Worm (Caenorhabditis elegans): ENCODE measurements around the gene D2089.8.

DNA sequence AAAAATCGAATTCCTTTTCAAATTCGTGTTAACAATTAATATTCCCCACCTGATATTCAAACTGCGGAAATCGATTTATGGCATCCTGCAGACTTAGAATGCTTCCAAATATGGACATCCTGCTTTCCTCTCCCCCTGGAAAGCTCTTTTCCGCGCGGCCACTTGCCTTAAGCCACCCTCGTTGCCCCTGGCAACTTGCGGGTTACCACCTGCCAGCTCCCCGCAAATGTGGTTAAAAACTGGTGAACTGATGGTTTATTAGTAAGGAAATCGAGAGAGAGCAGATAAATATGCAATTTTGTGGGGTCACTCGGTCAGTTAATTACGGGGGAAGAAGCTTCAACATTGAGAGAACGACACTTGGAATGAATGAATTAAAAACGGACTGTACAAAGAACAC lies 10.5 kb downstream of the D2089.8 start, which contains the start of gene nphp-1:
- TF ChIP-seq flt-1 (GFP tag; IDR thresholded peaks at IDR 0.05), result no peak
- TF ChIP-seq ama-1 (optimal IDR thresholded peaks at IDR 0.05), result no peak
- TF ChIP-seq aly-1 (tag; optimal IDR thresholded peaks at IDR 0.05), result no peak
- TF ChIP-seq hmg-4 (GFP tag; optimal IDR thresholded peaks at IDR 0.05), result no peak
- TF ChIP-seq hmbx-1 (tag; optimal IDR thresholded peaks at IDR 0.05), result no peak

Data from whole organism, early embryonic.